Worm (Caenorhabditis elegans) whole organism, mixed stage, embryonic: ENCODE measurements around the gene rab-28.
"Not testable (repeated sequence)": the region's sequence is repeated elsewhere in the genome, so short reads cannot be mapped to it uniquely, and the experiment has no call there.

Experiments used
- M03D4.4 ChIP-seq: sonication (generic microtip); optimal IDR thresholded peaks from 2 replicates; lab custom pipeline; 2017; ENCODE audit warnings: mild to moderate bottlenecking, missing genetic modification characterization, missing compliant biosample characterization
- bed-3 ChIP-seq: fragments of 200-800 bp; sonication (Bioruptor generic); optimal IDR thresholded peaks from 3 replicates; lab custom pipeline; 2018; ENCODE audit warnings: mild to moderate bottlenecking, missing genetic modification characterization, moderate library complexity, missing compliant biosample characterization
- blmp-1 ChIP-seq: fragments of 150-350 bp; optimal IDR thresholded peaks from 2 replicates; lab custom pipeline; 2014; ENCODE audit warnings: missing biosample characterization, missing genetic modification characterization
- ceh-39 ChIP-seq: fragments of 150-350 bp; optimal IDR thresholded peaks from 2 replicates; lab custom pipeline; 2014; ENCODE audit warnings: missing biosample characterization, missing genetic modification characterization
- ceh-43 ChIP-seq: fragments of 200-800 bp; sonication (Bioruptor generic); optimal IDR thresholded peaks from 2 replicates; lab custom pipeline; 2018; ENCODE audit warnings: mild to moderate bottlenecking, missing genetic modification characterization, moderate library complexity, missing compliant biosample characterization
- ceh-83 ChIP-seq: fragments of 200-800 bp; sonication (Bioruptor generic); optimal IDR thresholded peaks from 2 replicates; lab custom pipeline; 2018; ENCODE audit warnings: mild to moderate bottlenecking, missing genetic modification characterization, missing compliant biosample characterization
- ces-1 ChIP-seq: fragments of 150-350 bp; optimal IDR thresholded peaks from 2 replicates; lab custom pipeline; 2014; ENCODE audit warnings: missing biosample characterization, missing genetic modification reagents, missing genetic modification characterization
- cnd-1 ChIP-seq: fragments of 200-800 bp; sonication (Bioruptor generic); optimal IDR thresholded peaks from 2 replicates; lab custom pipeline; 2018; ENCODE audit warnings: mild to moderate bottlenecking, missing genetic modification characterization, missing compliant biosample characterization
- drap-1 ChIP-seq: fragments of 200-800 bp; sonication (Bioruptor generic); optimal IDR thresholded peaks from 3 replicates; lab custom pipeline; 2018; ENCODE audit warnings: mild to moderate bottlenecking, missing genetic modification characterization, missing compliant biosample characterization
- elt-3 ChIP-seq: fragments of 150-350 bp; optimal IDR thresholded peaks from 2 replicates; lab custom pipeline; 2014; ENCODE audit warnings: missing biosample characterization, missing genetic modification characterization
- ham-2 ChIP-seq: fragments of 200-800 bp; sonication (Bioruptor generic); optimal IDR thresholded peaks from 2 replicates; lab custom pipeline; 2018; ENCODE audit warnings: mild to moderate bottlenecking, missing genetic modification characterization, missing compliant biosample characterization
- hlh-1 ChIP-seq: fragments of 150-350 bp; optimal IDR thresholded peaks from 2 replicates; lab custom pipeline; 2014; ENCODE audit warnings: missing biosample characterization, missing genetic modification reagents, missing genetic modification characterization
- lin-13 ChIP-seq: fragments of 150-350 bp; optimal IDR thresholded peaks from 2 replicates; lab custom pipeline; 2014; ENCODE audit warnings: missing biosample characterization, missing genetic modification characterization
- lin-32 ChIP-seq: fragments of 200-800 bp; sonication (Bioruptor generic); optimal IDR thresholded peaks from 2 replicates; lab custom pipeline; 2018; ENCODE audit warnings: mild to moderate bottlenecking, missing genetic modification characterization, missing compliant biosample characterization
- lsy-2 ChIP-seq: fragments of 150-350 bp; optimal IDR thresholded peaks from 2 replicates; lab custom pipeline; 2014; ENCODE audit warnings: missing biosample characterization, missing genetic modification characterization
- mab-5 ChIP-seq: fragments of 150-350 bp; optimal IDR thresholded peaks from 2 replicates; lab custom pipeline; 2014; ENCODE audit warnings: missing biosample characterization, missing genetic modification characterization
- mep-1 ChIP-seq: fragments of 150-350 bp; optimal IDR thresholded peaks from 2 replicates; lab custom pipeline; 2017; ENCODE audit warnings: missing biosample characterization, missing genetic modification reagents, missing genetic modification characterization, inconsistent platforms
- mls-2 ChIP-seq: sonication (generic microtip); optimal IDR thresholded peaks from 2 replicates; lab custom pipeline; 2016; ENCODE audit warnings: mild to moderate bottlenecking, missing genetic modification characterization, moderate library complexity, missing compliant biosample characterization
- nhr-12 ChIP-seq: fragments of 150-350 bp; optimal IDR thresholded peaks from 2 replicates; lab custom pipeline; 2014; ENCODE audit warnings: missing biosample characterization, missing genetic modification characterization
- nhr-237 ChIP-seq: fragments of 150-350 bp; optimal IDR thresholded peaks from 2 replicates; lab custom pipeline; 2014; ENCODE audit warnings: missing biosample characterization, missing genetic modification characterization
- nhr-28 ChIP-seq: fragments of 150-350 bp; optimal IDR thresholded peaks from 2 replicates; lab custom pipeline; 2014; ENCODE audit warnings: missing biosample characterization, missing genetic modification characterization
- nhr-76 ChIP-seq: sonication (generic microtip); optimal IDR thresholded peaks from 2 replicates; lab custom pipeline; 2017; ENCODE audit warnings: missing biosample characterization, missing genetic modification characterization
- pha-4 ChIP-seq: fragments of 150-350 bp; optimal IDR thresholded peaks from 2 replicates; lab custom pipeline; 2018; ENCODE audit warnings: missing biosample characterization, missing genetic modification reagents, missing genetic modification characterization
- sem-2 ChIP-seq: fragments of 200-800 bp; sonication (Bioruptor generic); optimal IDR thresholded peaks from 2 replicates; lab custom pipeline; 2018; ENCODE audit warnings: mild to moderate bottlenecking, missing genetic modification characterization, missing compliant biosample characterization
- sptf-1 ChIP-seq: sonication (generic microtip); optimal IDR thresholded peaks from 2 replicates; lab custom pipeline; 2017; ENCODE audit warnings: mild to moderate bottlenecking, missing genetic modification characterization, moderate library complexity, missing compliant biosample characterization
- tbx-8 ChIP-seq: fragments of 200-800 bp; sonication (Bioruptor generic); optimal IDR thresholded peaks from 2 replicates; lab custom pipeline; 2018; ENCODE audit warnings: mild to moderate bottlenecking, missing genetic modification characterization, moderate library complexity, missing compliant biosample characterization
- unc-120 ChIP-seq: sonication (generic microtip); optimal IDR thresholded peaks from 2 replicates; lab custom pipeline; 2017; ENCODE audit warnings: missing genetic modification characterization, missing compliant biosample characterization; ENCODE audit not compliant: poor library complexity, severe bottlenecking
- unc-39 ChIP-seq: fragments of 150-350 bp; optimal IDR thresholded peaks from 2 replicates; lab custom pipeline; 2014; ENCODE audit warnings: missing biosample characterization, missing genetic modification characterization
- unc-62 ChIP-seq: fragments of 150-350 bp; optimal IDR thresholded peaks from 2 replicates; lab custom pipeline; 2014; ENCODE audit warnings: missing biosample characterization, missing genetic modification reagents, missing genetic modification characterization
- zip-8 ChIP-seq: fragments of 150-350 bp; optimal IDR thresholded peaks from 2 replicates; lab custom pipeline; 2014; ENCODE audit warnings: missing biosample characterization, missing genetic modification characterization
- ztf-11 ChIP-seq: fragments of 150-350 bp; optimal IDR thresholded peaks from 2 replicates; lab custom pipeline; 2014; ENCODE audit warnings: missing biosample characterization, missing genetic modification characterization

rab-28 gene

DNA sequence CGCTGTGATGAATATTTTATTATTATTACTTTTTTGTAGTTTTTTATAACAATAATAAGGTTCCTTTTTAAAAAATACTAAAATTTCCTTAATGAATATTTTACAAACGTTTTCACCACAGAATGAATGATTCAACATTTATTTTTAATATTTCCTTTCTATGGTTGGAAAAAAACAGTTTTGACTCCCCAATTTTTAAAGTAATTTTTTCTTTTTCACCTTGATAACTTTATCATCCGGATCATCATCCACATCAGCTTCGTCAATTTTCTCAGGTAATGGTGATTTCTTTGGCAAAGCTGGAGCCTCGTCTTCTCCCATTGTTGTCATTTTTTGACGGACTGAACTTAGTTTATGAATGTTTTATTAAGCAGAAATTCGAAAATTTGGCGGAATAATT, at the start of gene rab-28:
Gene rab-28 (minus strand): TSS at position 343 of the 400 bp plus-strand sequence.
- TF ChIP-seq pha-4 (tag; lab: Kevin White, UChicago) (no peak), lsy-2 (tag; lab: Kevin White, UChicago) (no peak)

DNA sequence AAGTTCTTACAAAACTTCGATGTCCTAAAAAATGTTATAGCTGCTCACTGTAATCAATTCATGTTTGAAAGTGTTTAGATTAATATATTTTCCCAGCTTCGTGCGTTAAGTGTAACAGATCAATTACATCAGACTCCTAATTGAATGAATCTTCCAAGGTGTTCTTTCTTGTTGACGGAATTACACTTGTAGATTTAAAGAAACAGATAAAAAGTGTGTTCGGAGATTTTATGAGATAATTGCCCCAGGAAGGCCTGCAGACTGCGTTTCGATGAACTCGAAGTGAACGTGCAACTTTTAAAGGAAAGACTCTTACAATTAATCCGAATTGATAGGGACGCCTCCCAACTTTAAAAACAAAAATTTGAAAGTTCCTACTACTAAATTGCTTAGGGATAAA, 45.8 kb upstream of the rab-28 start:
- TF ChIP-seq mls-2 (tag; lab: Kevin White, UChicago) (no peak), lsy-2 (tag; lab: Kevin White, UChicago) (no peak), elt-3 (tag; lab: Kevin White, UChicago) (no peak), nhr-12 (tag; lab: Kevin White, UChicago) (no peak)

DNA sequence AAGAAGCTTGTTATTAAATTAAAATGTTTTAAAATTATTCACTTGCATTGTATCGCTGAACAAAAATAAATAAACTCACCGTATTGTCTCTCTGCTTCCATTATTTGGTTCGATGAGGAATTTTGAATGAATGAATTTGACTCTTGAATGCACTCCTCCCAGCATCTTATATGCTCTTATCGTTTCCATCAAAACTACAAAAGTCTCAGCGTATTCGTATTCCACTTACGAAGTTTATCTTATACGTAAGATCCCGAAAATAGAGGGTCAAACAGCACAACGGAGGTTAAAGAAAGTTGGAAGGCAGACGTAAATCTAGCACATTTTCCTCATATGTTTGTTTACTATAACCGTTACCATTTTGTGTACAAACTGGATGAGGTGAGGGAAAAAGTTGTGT, 42.5 kb upstream of the rab-28 start, which contains the start of gene nhr-267:
Gene nhr-267 (minus strand): TSS at position 101 of the 400 bp plus-strand sequence.
- TF ChIP-seq unc-120 (tag; lab: Kevin White, UChicago); hlh-1 (tag; lab: Kevin White, UChicago); sptf-1: not testable (repeated sequence)

DNA sequence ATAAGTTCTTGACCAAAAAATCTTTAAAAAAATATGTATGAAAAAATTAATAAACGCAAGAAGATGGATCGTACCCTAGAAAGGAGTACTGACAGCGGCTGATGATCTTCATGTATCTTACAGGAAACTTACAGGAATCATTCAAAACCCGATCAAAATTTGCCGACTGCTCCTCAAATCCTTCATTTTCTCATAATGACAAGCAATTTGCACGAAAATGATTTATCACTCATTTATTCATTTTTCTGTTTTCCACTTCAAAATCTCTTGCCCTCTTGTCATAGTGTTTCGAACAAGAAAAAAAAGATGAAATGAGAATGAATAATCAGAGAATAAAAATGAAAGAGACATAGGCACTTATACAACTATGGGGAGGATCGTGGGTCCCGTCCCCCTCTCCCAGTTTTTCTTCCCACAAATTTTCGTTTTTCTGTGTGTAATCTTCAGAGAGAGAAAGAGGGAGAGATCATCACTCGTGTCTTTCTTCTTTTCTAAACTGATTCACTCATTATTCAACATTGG, 30.3 kb upstream of the rab-28 start, which contains the start of gene nmy-3:
Gene nmy-3 (plus strand): TSS at position 472 of the 522 bp plus-strand sequence.
- no peak for TF ChIP-seq lsy-2 (tag; lab: Kevin White, UChicago)
- TF ChIP-seq lin-32 (GFP tag; lab: Kevin White, UChicago), result no peak
- TF ChIP-seq unc-120 (tag; lab: Kevin White, UChicago), result peak; percentile 10
- TF ChIP-seq ces-1 (GFP tag; lab: Kevin White, UChicago), result no peak

DNA sequence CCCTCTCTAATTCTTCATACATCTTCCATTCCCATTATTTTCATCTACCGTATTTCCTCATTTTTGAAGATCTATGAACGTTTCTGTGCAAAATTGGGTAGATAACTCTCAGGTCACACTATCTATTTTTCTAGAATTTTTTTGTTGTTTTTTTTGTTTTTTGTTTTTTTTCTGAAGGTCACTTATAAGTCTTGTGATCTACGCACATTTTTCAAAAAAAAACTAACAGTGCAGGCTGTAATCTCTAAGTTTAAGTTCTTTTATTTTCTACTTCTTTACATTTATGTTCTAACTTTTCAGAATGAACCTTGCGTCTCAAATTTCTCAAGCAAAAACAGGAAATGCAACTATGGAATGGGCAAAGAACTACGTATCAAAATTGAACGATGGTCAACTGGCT, 26.0 kb upstream of the rab-28 start, which contains the start of gene flh-3:
Gene flh-3 (plus strand): TSS at position 301 of the 400 bp plus-strand sequence.
- TF ChIP-seq unc-39 (tag; lab: Kevin White, UChicago) (no peak), elt-3 (tag; lab: Kevin White, UChicago) (no peak), sem-2 (GFP tag; lab: Kevin White, UChicago) (no peak), sptf-1 (no peak), zip-8 (tag; lab: Kevin White, UChicago) (no peak), nhr-237 (tag; lab: Kevin White, UChicago) (no peak), mep-1 (tag; lab: Kevin White, UChicago) (no peak), lsy-2 (tag; lab: Kevin White, UChicago) (no peak), mls-2 (tag; lab: Kevin White, UChicago) (no peak), mab-5 (tag; lab: Kevin White, UChicago) (no peak), tbx-8 (GFP tag; lab: Kevin White, UChicago) (no peak), nhr-28 (tag; lab: Kevin White, UChicago) (no peak), blmp-1 (tag; lab: Kevin White, UChicago) (no peak), bed-3 (GFP tag; lab: Kevin White, UChicago) (no peak), nhr-76 (tag; lab: Kevin White, UChicago) (no peak)

DNA sequence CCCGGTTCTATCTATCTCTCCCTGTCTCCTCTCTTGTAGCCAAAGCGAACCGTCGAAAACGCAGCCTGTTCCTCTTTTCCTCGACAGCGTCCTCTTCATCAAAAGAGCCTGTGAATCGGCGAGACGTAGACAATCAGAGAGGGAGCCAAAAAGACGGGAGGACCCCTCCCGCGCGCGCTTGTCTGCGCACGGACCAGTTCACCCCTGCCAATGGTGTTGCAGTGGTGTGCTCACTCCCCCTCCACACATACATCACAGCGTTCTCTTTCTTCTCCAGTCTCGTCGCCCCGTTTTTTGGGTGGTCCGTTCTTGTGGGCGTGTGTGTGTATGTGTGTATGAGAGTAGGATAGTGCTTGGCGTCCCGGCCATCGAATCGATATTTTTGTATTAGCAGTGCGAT, 25.1 kb upstream of the rab-28 start:
- no peak for TF ChIP-seq nhr-12 (tag; lab: Kevin White, UChicago)
- peak; percentile 37 for TF ChIP-seq ceh-83 (GFP tag; lab: Kevin White, UChicago)
- TF ChIP-seq unc-120 (tag; lab: Kevin White, UChicago), result peak; percentile 7
- no peak for TF ChIP-seq ceh-43 (GFP tag; lab: Kevin White, UChicago)
- peak; percentile 41 for TF ChIP-seq M03D4.4
- peak; percentile 68 for TF ChIP-seq ztf-11
- peak; percentile 46 for TF ChIP-seq unc-62 (GFP tag; lab: Kevin White, UChicago)
- peak; percentile 27 for TF ChIP-seq ceh-39
- peak; percentile 11 for TF ChIP-seq hlh-1 (tag; lab: Kevin White, UChicago)
- TF ChIP-seq drap-1 (GFP tag; lab: Kevin White, UChicago), result peak; percentile 22
- peak; percentile 14 for TF ChIP-seq tbx-8 (GFP tag; lab: Kevin White, UChicago)
- TF ChIP-seq lin-32 (GFP tag; lab: Kevin White, UChicago), result no peak
- TF ChIP-seq pha-4 (tag; lab: Kevin White, UChicago), result no peak
- peak; percentile 32 for TF ChIP-seq cnd-1 (tag; lab: Kevin White, UChicago)
- peak; percentile 55 for TF ChIP-seq ham-2 (GFP tag; lab: Kevin White, UChicago)
- TF ChIP-seq lin-13 (tag; lab: Kevin White, UChicago), result peak; percentile 1
- TF ChIP-seq mep-1 (tag; lab: Kevin White, UChicago), result peak; percentile 20
